Fruit fly (Drosophila melanogaster) whole organism, embryonic: ENCODE data around the gene CG6005.

Experiments used
- ATbp ChIP-seq: fragments of 200-800 bp; sonication (Bioruptor generic); optimal IDR thresholded peaks from 2 replicates; lab custom pipeline; 2017; ENCODE audit warnings: missing biosample characterization, mild to moderate bottlenecking, missing genetic modification characterization, missing genetic modification reagents
- Atf-2 ChIP-seq: fragments of 200-800 bp; sonication (Bioruptor generic); optimal IDR thresholded peaks from 2 replicates; lab custom pipeline; 2016; ENCODE audit warnings: missing biosample characterization, missing genetic modification characterization
- BtbVII ChIP-seq: fragments of 200-800 bp; sonication (Bioruptor generic); optimal IDR thresholded peaks from 3 replicates; lab custom pipeline; 2017; ENCODE audit warnings: missing biosample characterization, mild to moderate bottlenecking, missing genetic modification characterization
- CG10321 ChIP-seq: fragments of 200-800 bp; sonication (Bioruptor generic); IDR thresholded peaks from 2 replicates; pipeline ENCODE4 v1.3.6; 2022; ENCODE audit warnings: missing biosample characterization, missing genetic modification characterization
- CG10462 ChIP-seq: fragments of 200-800 bp; sonication (Bioruptor generic); optimal IDR thresholded peaks from 2 replicates; lab custom pipeline; 2016; ENCODE audit warnings: missing biosample characterization, missing genetic modification characterization
- CG10979 ChIP-seq: fragments of 200-800 bp; sonication (Bioruptor generic); optimal IDR thresholded peaks from 2 replicates; lab custom pipeline; 2018; ENCODE audit warnings: missing biosample characterization, mild to moderate bottlenecking, missing genetic modification characterization, moderate library complexity
- CG11696 ChIP-seq: fragments of 200-800 bp; sonication (Bioruptor generic); IDR thresholded peaks from 2 replicates; pipeline ENCODE4 v1.3.6; 2022; ENCODE audit warnings: missing biosample characterization, missing genetic modification characterization
- CG12942 ChIP-seq: fragments of 200-800 bp; sonication (Bioruptor generic); optimal IDR thresholded peaks from 3 replicates; lab custom pipeline; 2016; ENCODE audit warnings: missing biosample characterization, missing genetic modification characterization
- CG17612 ChIP-seq: fragments of 200-800 bp; sonication (Bioruptor generic); IDR thresholded peaks from 2 replicates; pipeline ENCODE4 v1.3.6; 2022; ENCODE audit warnings: missing biosample characterization, missing genetic modification characterization
- CG2199 ChIP-seq: fragments of 200-800 bp; sonication (Bioruptor generic); IDR thresholded peaks from 3 replicates; pipeline ENCODE4 v1.3.6; 2022; ENCODE audit warnings: missing biosample characterization, missing genetic modification characterization
- CG30020 ChIP-seq: fragments of 200-800 bp; optimal IDR thresholded peaks from 2 replicates; lab custom pipeline; 2019; ENCODE audit warnings: missing biosample characterization, mild to moderate bottlenecking, missing genetic modification characterization, moderate library complexity
- CG33557 ChIP-seq: fragments of 200-800 bp; sonication (Bioruptor generic); optimal IDR thresholded peaks from 2 replicates; lab custom pipeline; 2019; ENCODE audit warnings: missing biosample characterization, mild to moderate bottlenecking, missing genetic modification characterization, moderate library complexity
- CG5953 ChIP-seq: fragments of 200-800 bp; sonication (Bioruptor generic); IDR thresholded peaks from 2 replicates; pipeline ENCODE4 v1.3.6; 2022; ENCODE audit warnings: missing biosample characterization, missing genetic modification characterization
- CG6254 ChIP-seq: fragments of 200-800 bp; sonication (Bioruptor generic); optimal IDR thresholded peaks from 3 replicates; lab custom pipeline; 2017; ENCODE audit warnings: mild to moderate bottlenecking, missing biosample characterization, missing genetic modification reagents, missing genetic modification characterization
- CG6272 ChIP-seq: fragments of 200-800 bp; sonication (Bioruptor generic); IDR thresholded peaks from 2 replicates; pipeline ENCODE4 v1.3.6; 2022; ENCODE audit warnings: missing biosample characterization, missing genetic modification characterization
- CG6683 ChIP-seq: fragments of 200-800 bp; sonication (Bioruptor generic); optimal IDR thresholded peaks from 2 replicates; lab custom pipeline; 2017; ENCODE audit warnings: missing biosample characterization, mild to moderate bottlenecking, missing genetic modification characterization, missing genetic modification reagents
- CG6765 ChIP-seq: fragments of 200-800 bp; sonication (Bioruptor generic); optimal IDR thresholded peaks from 3 replicates; lab custom pipeline; 2017; ENCODE audit warnings: missing biosample characterization, mild to moderate bottlenecking, missing genetic modification characterization
- CG7556 ChIP-seq: fragments of 200-800 bp; sonication (Bioruptor generic); optimal IDR thresholded peaks from 2 replicates; lab custom pipeline; 2017; ENCODE audit warnings: missing biosample characterization, mild to moderate bottlenecking, missing genetic modification characterization
- CG7987 ChIP-seq: fragments of 200-800 bp; sonication (Bioruptor generic); optimal IDR thresholded peaks from 2 replicates; lab custom pipeline; 2018; ENCODE audit warnings: missing biosample characterization, mild to moderate bottlenecking, missing genetic modification characterization, moderate library complexity
- CG8924 ChIP-seq: fragments of 200-800 bp; optimal IDR thresholded peaks from 3 replicates; lab custom pipeline; 2019; ENCODE audit warnings: missing biosample characterization, mild to moderate bottlenecking, missing genetic modification characterization, moderate library complexity
- CG9817 ChIP-seq: fragments of 200-800 bp; sonication (Bioruptor generic); optimal IDR thresholded peaks from 2 replicates; lab custom pipeline; 2018; ENCODE audit warnings: missing biosample characterization, mild to moderate bottlenecking, missing genetic modification characterization, moderate library complexity
- D19A ChIP-seq: fragments of 200-800 bp; optimal IDR thresholded peaks from 3 replicates; lab custom pipeline; 2019; ENCODE audit warnings: missing biosample characterization, mild to moderate bottlenecking, missing genetic modification characterization, moderate library complexity
- Dek ChIP-seq: fragments of 200-800 bp; sonication (Bioruptor generic); optimal IDR thresholded peaks from 3 replicates; lab custom pipeline; 2019; ENCODE audit warnings: missing biosample characterization, mild to moderate bottlenecking, missing genetic modification characterization, moderate library complexity
- Med ChIP-seq: fragments of 200-800 bp; sonication (Bioruptor generic); peaks from one replicate; lab custom pipeline; 2016; ENCODE audit warnings: missing biosample characterization, missing genetic modification characterization, mild to moderate bottlenecking, inconsistent platforms, moderate library complexity
- Nf-YB ChIP-seq: fragments of 200-800 bp; sonication (Bioruptor generic); optimal IDR thresholded peaks from 3 replicates; lab custom pipeline; 2019; ENCODE audit warnings: missing biosample characterization, mild to moderate bottlenecking, missing genetic modification characterization, moderate library complexity
- Opbp ChIP-seq: fragments of 200-800 bp; sonication (Bioruptor generic); IDR thresholded peaks from 3 replicates; pipeline ENCODE4 v1.3.6; 2022; ENCODE audit warnings: missing biosample characterization, missing genetic modification characterization; ENCODE audit not compliant: partially characterized antibody
- Rx ChIP-seq: fragments of 200-800 bp; sonication (Bioruptor generic); IDR thresholded peaks from 2 replicates; pipeline ENCODE4 v1.3.6; 2022; ENCODE audit warnings: missing biosample characterization, missing genetic modification characterization
- Sox102F ChIP-seq: fragments of 200-800 bp; sonication (Bioruptor generic); optimal IDR thresholded peaks from 2 replicates; lab custom pipeline; 2018; ENCODE audit warnings: missing biosample characterization, mild to moderate bottlenecking, missing genetic modification characterization, moderate library complexity
- Spps ChIP-seq: fragments of 200-800 bp; sonication (Bioruptor generic); optimal IDR thresholded peaks from 2 replicates; lab custom pipeline; 2018; ENCODE audit warnings: missing biosample characterization, mild to moderate bottlenecking, missing genetic modification characterization
- cas ChIP-seq: fragments of 200-800 bp; sonication (Bioruptor generic); IDR thresholded peaks from 2 replicates; pipeline ENCODE4 v1.3.6; 2022; ENCODE audit warnings: missing biosample characterization, missing genetic modification characterization
- cato ChIP-seq: fragments of 200-800 bp; sonication (Bioruptor generic); optimal IDR thresholded peaks from 2 replicates; lab custom pipeline; 2016; ENCODE audit warnings: missing biosample characterization, missing genetic modification characterization, borderline replicate concordance
- chif ChIP-seq, 2 experiments: fragments of 200-800 bp; sonication (Bioruptor generic); optimal IDR thresholded peaks; 3 replicates each; lab custom pipeline; 2016; ENCODE audit warnings: missing biosample characterization in 2 of 2, missing genetic modification characterization in 2 of 2
- chm ChIP-seq: fragments of 200-800 bp; sonication (Bioruptor generic); IDR thresholded peaks from 2 replicates; pipeline ENCODE4 v1.3.6; 2022; ENCODE audit warnings: missing biosample characterization, missing genetic modification characterization
- dysf ChIP-seq: fragments of 200-800 bp; sonication (Bioruptor generic); IDR thresholded peaks from 3 replicates; pipeline ENCODE4 v1.3.6; 2022; ENCODE audit warnings: missing biosample characterization, missing genetic modification characterization
- fru ChIP-seq: fragments of >200 bp; optimal IDR thresholded peaks from 2 replicates; lab custom pipeline; 2017
- gsb-n ChIP-seq: fragments of 200-800 bp; sonication (Bioruptor generic); optimal IDR thresholded peaks from 3 replicates; lab custom pipeline; 2018; ENCODE audit warnings: missing biosample characterization, mild to moderate bottlenecking, missing genetic modification characterization
- hb ChIP-seq: fragments of 200-800 bp; sonication (Bioruptor generic); IDR thresholded peaks from 3 replicates; pipeline ENCODE4 v1.3.6; 2022; ENCODE audit warnings: missing biosample characterization, missing genetic modification characterization; ENCODE audit not compliant: partially characterized antibody
- ken ChIP-seq: fragments of 200-800 bp; sonication (Bioruptor generic); IDR thresholded peaks from 3 replicates; pipeline ENCODE4 v1.3.6; 2022; ENCODE audit warnings: missing biosample characterization, missing genetic modification characterization
- klu ChIP-seq: fragments of 200-800 bp; sonication (Bioruptor generic); IDR thresholded peaks from 2 replicates; pipeline ENCODE4 v1.3.6; 2022; ENCODE audit warnings: missing biosample characterization, missing genetic modification characterization
- kni ChIP-seq: fragments of 200-800 bp; sonication (Bioruptor generic); optimal IDR thresholded peaks from 3 replicates; lab custom pipeline; 2017; ENCODE audit warnings: mild to moderate bottlenecking, missing biosample characterization, missing genetic modification reagents, missing genetic modification characterization
- lab ChIP-seq: fragments of 200-800 bp; sonication (Bioruptor generic); optimal IDR thresholded peaks from 3 replicates; lab custom pipeline; 2017; ENCODE audit warnings: missing biosample characterization, missing genetic modification characterization, mild to moderate bottlenecking, moderate library complexity, missing genetic modification reagents
- luna ChIP-seq: fragments of 200-800 bp; sonication (Bioruptor generic); optimal IDR thresholded peaks from 2 replicates; lab custom pipeline; 2016; ENCODE audit warnings: missing biosample characterization, missing genetic modification characterization
- oc ChIP-seq: fragments of 200-800 bp; sonication (Bioruptor generic); optimal IDR thresholded peaks from 2 replicates; lab custom pipeline; 2018; ENCODE audit warnings: missing biosample characterization, mild to moderate bottlenecking, missing genetic modification characterization, moderate library complexity
- ranshi ChIP-seq: fragments of 200-800 bp; sonication (Bioruptor generic); IDR thresholded peaks from 2 replicates; pipeline ENCODE4 v1.3.6; 2022; ENCODE audit warnings: missing biosample characterization, missing genetic modification characterization
- sc ChIP-seq, 3 experiments: fragments of >200 bp in 2 of 3; fragments of 200-800 bp in 1 of 3; sonication (Bioruptor generic) in 1 of 3; optimal IDR thresholded peaks; 2 replicates in 2 of 3; 3 replicates in 1 of 3; lab custom pipeline; 2017; ENCODE audit warnings: mild to moderate bottlenecking in 1 of 3, missing biosample characterization in 1 of 3, missing genetic modification characterization in 1 of 3, missing genetic modification reagents in 1 of 3
- tio ChIP-seq: fragments of 200-800 bp; sonication (Bioruptor generic); optimal IDR thresholded peaks from 2 replicates; lab custom pipeline; 2017; ENCODE audit warnings: missing biosample characterization, missing genetic modification characterization, inconsistent platforms
- vvl ChIP-seq: fragments of 200-800 bp; sonication (Bioruptor generic); IDR thresholded peaks from 2 replicates; pipeline ENCODE4 v1.3.6; 2022; ENCODE audit warnings: missing biosample characterization, missing genetic modification characterization
- z ChIP-seq: fragments of 200-800 bp; sonication (Bioruptor generic); IDR thresholded peaks from 3 replicates; pipeline ENCODE4 v1.3.6; 2022; ENCODE audit warnings: missing biosample characterization, missing genetic modification characterization
- zfh1 ChIP-seq: fragments of 200-800 bp; sonication (Bioruptor generic); IDR thresholded peaks from 3 replicates; pipeline ENCODE4 v1.3.6; 2022; ENCODE audit warnings: missing biosample characterization, missing genetic modification characterization

Gene CG6005

DNA sequence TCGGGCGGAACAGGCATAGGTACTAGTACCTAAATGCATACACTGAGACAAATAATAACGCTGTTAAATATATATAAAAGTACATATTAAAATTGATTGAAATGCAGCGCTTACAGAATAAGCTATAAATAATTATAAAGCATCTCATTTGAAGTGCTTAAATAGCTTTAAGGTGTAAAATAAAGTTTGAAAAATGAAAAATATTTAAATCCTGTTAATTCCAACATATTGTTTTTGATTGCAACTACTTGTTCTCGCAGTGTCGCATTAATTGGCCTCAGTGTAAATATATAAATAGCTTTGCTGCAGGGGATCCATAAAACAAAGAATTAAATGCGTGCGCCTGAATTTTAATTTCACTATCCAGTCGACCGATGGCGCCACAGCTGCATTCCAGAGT lies 34.6 kb upstream of the CG6005 start (continued):
- TF ChIP-seq Sox102F (GFP tag; lab: Kevin White, UChicago) (peak; percentile 14), Rx (GFP tag; lab: Robert Waterston, UW) (no peak), CG33557 (GFP tag; lab: Kevin White, UChicago) (no peak), fru (no peak), cato (no peak)

dm6 chr3R:19056884-19057283 lies 33.1 kb upstream of the CG6005 start:
- TF ChIP-seq Nf-YB (no peak), Spps (tag; lab: Kevin White, UChicago) (no peak), CG6254 (GFP tag; lab: Kevin White, UChicago) (no peak), CG10321 (GFP tag; lab: Robert Waterston, UW) (no peak), BtbVII (no peak), CG8924 (tag; lab: Kevin White, UChicago) (no peak), CG9817 (no peak), CG2199 (0 out of 3 replicates have a peak, but pooled peaks have one; percentile 40), vvl (GFP tag; lab: Robert Waterston, UW) (peak; percentile 13; the same call in 1 of the 2 replicates), ken (GFP tag; lab: Robert Waterston, UW) (no peak), ranshi (no peak), Opbp (GFP tag; lab: Robert Waterston, UW) (no peak), CG11696 (GFP tag; lab: Robert Waterston, UW) (0 out of 2 replicates have a peak, but pooled peaks have one; percentile 34), dysf (GFP tag; lab: Robert Waterston, UW) (0 out of 3 replicates have a peak, but pooled peaks have one; percentile 21), luna (GFP tag; lab: Kevin White, UChicago) (no peak), CG7556 (no peak), CG10462 (GFP tag; lab: Kevin White, UChicago) (no peak), chm (0 out of 2 replicates have a peak, but pooled peaks have one; percentile 18), zfh1 (GFP tag; lab: Robert Waterston, UW) (0 out of 3 replicates have a peak, but pooled peaks have one; percentile 17), z (GFP tag; lab: Robert Waterston, UW) (peak; percentile 76), CG5953 (no peak), klu (GFP tag; lab: Robert Waterston, UW) (no peak), Med (GFP tag; lab: Kevin White, UChicago) (peak; percentile 68), CG17612 (GFP tag; lab: Robert Waterston, UW) (no peak), CG6683 (GFP tag; lab: Kevin White, UChicago) (no peak), D19A (tag; lab: Kevin White, UChicago) (no peak), tio (no peak), Atf-2 (GFP tag; lab: Kevin White, UChicago) (no peak), chif (GFP tag; optimal IDR thresholded peaks at IDR 0.05; lab: Kevin White, UChicago) (no peak), Dek (tag; lab: Kevin White, UChicago) (no peak), CG12942 (GFP tag; lab: Kevin White, UChicago) (no peak), oc (tag; lab: Kevin White, UChicago) (no peak), ATbp (GFP tag; lab: Kevin White, UChicago) (peak; percentile 34), CG6272 (GFP tag; lab: Robert Waterston, UW) (no peak), cas (no peak), CG30020 (no peak), sc (optimal IDR thresholded peaks at IDR 0.05; lab: Kevin White, UChicago) (no peak), sc (GFP tag; optimal IDR thresholded peaks at IDR 0.05; lab: Kevin White, UChicago) (peak; percentile 6), kni (GFP tag; lab: Kevin White, UChicago) (peak; percentile 6), CG6765 (no peak), hb (GFP tag; lab: Robert Waterston, UW) (no peak), CG10979 (tag; lab: Kevin White, UChicago) (no peak), CG7987 (no peak), lab (GFP tag; lab: Kevin White, UChicago) (peak; percentile 26), gsb-n (tag; lab: Kevin White, UChicago) (no peak)
